Fruit fly (Drosophila melanogaster) whole organism, adult: ENCODE results near the gene CG13042.

Source experiments
- CG12768 ChIP-seq: fragments of 200-800 bp; sonication (Bioruptor generic); optimal IDR thresholded peaks from 2 replicates; lab custom pipeline; 2017; ENCODE audit warnings: missing biosample characterization, missing genetic modification characterization, mild to moderate bottlenecking, moderate library complexity, missing genetic modification reagents
- CG14711 ChIP-seq: fragments of 200-800 bp; sonication (Bioruptor generic); optimal IDR thresholded peaks from 2 replicates; lab custom pipeline; 2018; ENCODE audit warnings: missing biosample characterization, mild to moderate bottlenecking, missing genetic modification characterization, moderate library complexity
- CG1620 ChIP-seq: fragments of 200-800 bp; sonication (Bioruptor generic); optimal IDR thresholded peaks from 2 replicates; lab custom pipeline; 2016; ENCODE audit warnings: missing biosample characterization, missing genetic modification characterization
- CG33017 ChIP-seq: fragments of 200-800 bp; sonication (Bioruptor generic); optimal IDR thresholded peaks from 2 replicates; lab custom pipeline; 2018; ENCODE audit warnings: missing biosample characterization, mild to moderate bottlenecking, missing genetic modification characterization, moderate library complexity
- Clk ChIP-seq: fragments of 200-800 bp; sonication (Bioruptor generic); optimal IDR thresholded peaks from 2 replicates; lab custom pipeline; 2017; ENCODE audit warnings: missing biosample characterization, missing genetic modification characterization
- Crg-1 ChIP-seq: fragments of 200-800 bp; sonication (Bioruptor generic); optimal IDR thresholded peaks from 2 replicates; lab custom pipeline; 2016; ENCODE audit warnings: missing biosample characterization, missing genetic modification characterization
- kay ChIP-seq: fragments of 200-800 bp; sonication (Bioruptor generic); peaks from one replicate; lab custom pipeline; 2016; ENCODE audit warnings: missing biosample characterization, missing genetic modification characterization, borderline replicate concordance
- ovo ChIP-seq: fragments of 200-800 bp; sonication (Bioruptor generic); optimal IDR thresholded peaks from 2 replicates; lab custom pipeline; 2016; ENCODE audit warnings: missing biosample characterization, missing genetic modification characterization
- toe ChIP-seq: fragments of 200-800 bp; sonication (Bioruptor generic); optimal IDR thresholded peaks from 2 replicates; lab custom pipeline; 2016; ENCODE audit warnings: missing biosample characterization, missing genetic modification characterization

DNA sequence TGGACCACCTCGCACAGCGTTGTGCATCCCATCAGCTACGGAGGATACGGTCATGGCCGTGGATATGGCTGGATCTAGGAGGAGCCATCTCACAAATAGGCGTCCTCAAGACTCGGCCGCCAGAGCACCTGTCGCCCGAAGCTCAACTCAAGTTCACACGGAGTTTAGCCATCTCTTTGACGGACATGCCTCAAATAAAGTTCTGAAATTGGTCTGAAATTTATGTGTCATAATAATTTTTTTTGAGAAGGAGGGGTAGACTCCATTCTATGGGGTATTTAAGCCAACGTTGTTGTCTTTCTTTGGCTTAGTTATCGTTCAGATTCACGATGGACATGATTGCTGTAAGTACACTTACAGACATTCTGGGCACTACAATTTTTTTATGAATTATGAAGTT, 45.2 kb downstream of the CG13042 start, which contains the start of gene CG13070:
- TF ChIP-seq kay (GFP tag; lab: Kevin White, UChicago) = no peak
- no peak for TF ChIP-seq toe
- no peak for TF ChIP-seq Clk (GFP tag; lab: Kevin White, UChicago)
- no peak for TF ChIP-seq Crg-1 (GFP tag; lab: Kevin White, UChicago)
- no peak for TF ChIP-seq CG14711
- TF ChIP-seq CG12768 (GFP tag; lab: Kevin White, UChicago) = no peak
- TF ChIP-seq CG33017 (tag; lab: Kevin White, UChicago) = no peak
- TF ChIP-seq ovo (GFP tag; lab: Kevin White, UChicago) = no peak
- no peak for TF ChIP-seq CG1620 (GFP tag; lab: Kevin White, UChicago)
